Worm (Caenorhabditis elegans): ENCODE results near the gene aqp-1.

aqp-1 gene

DNA sequence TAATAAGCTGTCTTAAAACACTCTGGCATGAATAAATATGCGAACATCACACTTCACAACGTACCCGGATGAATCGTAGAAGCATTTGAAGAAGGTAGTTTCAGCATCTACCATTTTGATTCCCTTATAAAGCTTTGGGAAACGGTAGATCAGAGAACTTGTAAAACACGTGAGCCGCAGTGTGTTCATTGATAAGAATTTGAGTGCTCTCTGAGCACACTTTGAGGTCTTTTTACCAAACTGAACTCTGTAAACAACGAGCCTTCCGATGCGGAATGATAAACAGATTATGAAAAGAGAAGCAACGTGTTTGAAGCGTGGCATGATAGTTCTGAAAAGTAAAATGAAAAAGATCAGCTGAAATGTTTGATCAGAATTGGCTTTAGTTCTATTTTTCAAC, at the start of gene aqp-1:
Gene aqp-1 (minus strand): TSS at position 102 of the 400 bp plus-strand sequence.
- TF ChIP-seq klf-2 (GFP tag; conservative IDR thresholded peaks at IDR 0.05) (no peak), tab-1 (GFP tag; IDR thresholded peaks at IDR 0.05) (no peak), flt-1 (GFP tag; IDR thresholded peaks at IDR 0.05) (no peak), cog-1 (tag; optimal IDR thresholded peaks at IDR 0.05) (no peak)

ce11 chrII:7287709-7288108, 49.6 kb upstream of the aqp-1 start:
- TF ChIP-seq flt-1 (GFP tag; IDR thresholded peaks at IDR 0.05) (no peak), T22C8.4 (GFP tag; IDR thresholded peaks at IDR 0.05) (no peak), tab-1 (GFP tag; IDR thresholded peaks at IDR 0.05) (no peak), klf-2 (GFP tag; conservative IDR thresholded peaks at IDR 0.05) (no peak), ztf-23 (GFP tag; IDR thresholded peaks at IDR 0.05) (no peak), ztf-29 (GFP tag; IDR thresholded peaks at IDR 0.05) (no peak), cog-1 (tag; optimal IDR thresholded peaks at IDR 0.05) (no peak)

DNA sequence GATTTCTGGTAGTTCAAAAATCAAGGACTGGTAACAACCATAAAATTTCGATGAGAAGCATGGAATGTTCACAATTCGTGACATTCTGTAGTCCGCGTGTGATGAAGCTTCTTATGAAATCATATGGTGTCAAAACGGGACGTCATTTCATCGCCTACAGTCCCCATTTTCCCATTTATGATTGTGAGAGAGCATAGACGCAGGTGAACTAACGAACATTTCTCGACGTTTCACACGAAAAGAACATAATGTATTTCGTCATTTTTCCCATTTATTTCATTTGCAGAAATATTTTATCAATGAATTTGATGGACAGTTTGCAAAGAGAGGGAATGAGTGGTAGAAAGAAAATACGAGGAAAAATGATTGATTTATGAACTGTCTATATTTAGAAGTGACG, 49.0 kb upstream of the aqp-1 start:
- TF ChIP-seq flt-1 (GFP tag; IDR thresholded peaks at IDR 0.05): no peak
- TF ChIP-seq ztf-23 (GFP tag; IDR thresholded peaks at IDR 0.05): no peak
- no peak for TF ChIP-seq ztf-29 (GFP tag; IDR thresholded peaks at IDR 0.05)
- no peak for TF ChIP-seq klf-2 (GFP tag; conservative IDR thresholded peaks at IDR 0.05)
- no peak for TF ChIP-seq ref-1 (GFP tag; conservative IDR thresholded peaks at IDR 0.05)
- no peak for TF ChIP-seq med-1 (GFP tag; optimal IDR thresholded peaks at IDR 0.05; ENCODE audit: insufficient read depth)
- no peak for TF ChIP-seq tab-1 (GFP tag; IDR thresholded peaks at IDR 0.05)
- no peak for TF ChIP-seq T22C8.4 (GFP tag; IDR thresholded peaks at IDR 0.05)
- no peak for TF ChIP-seq cog-1 (tag; optimal IDR thresholded peaks at IDR 0.05)

- TF ChIP-seq T22C8.4 (GFP tag; IDR thresholded peaks at IDR 0.05) (no peak), ztf-29 (GFP tag; IDR thresholded peaks at IDR 0.05) (no peak), ztf-23 (GFP tag; IDR thresholded peaks at IDR 0.05) (no peak)
Observed at ce11 chrII:7283063-7283462, 44.9 kb upstream of the aqp-1 start.

ce11 chrII:7280584-7280983, 42.4 kb upstream of the aqp-1 start:
- TF ChIP-seq ref-1 (GFP tag; conservative IDR thresholded peaks at IDR 0.05) (no peak), cog-1 (tag; optimal IDR thresholded peaks at IDR 0.05) (no peak), ztf-23 (GFP tag; IDR thresholded peaks at IDR 0.05) (no peak), T22C8.4 (GFP tag; IDR thresholded peaks at IDR 0.05) (no peak), ztf-29 (GFP tag; IDR thresholded peaks at IDR 0.05) (no peak), flt-1 (GFP tag; IDR thresholded peaks at IDR 0.05) (no peak), klf-2 (GFP tag; conservative IDR thresholded peaks at IDR 0.05) (no peak), med-1 (GFP tag; optimal IDR thresholded peaks at IDR 0.05; ENCODE audit: insufficient read depth) (no peak), tab-1 (GFP tag; IDR thresholded peaks at IDR 0.05) (no peak)

- no peak for TF ChIP-seq tab-1 (GFP tag; IDR thresholded peaks at IDR 0.05)
- TF ChIP-seq ref-1 (GFP tag; conservative IDR thresholded peaks at IDR 0.05): no peak
Observed at ce11 chrII:7279808-7280207, 41.7 kb upstream of the aqp-1 start.

DNA sequence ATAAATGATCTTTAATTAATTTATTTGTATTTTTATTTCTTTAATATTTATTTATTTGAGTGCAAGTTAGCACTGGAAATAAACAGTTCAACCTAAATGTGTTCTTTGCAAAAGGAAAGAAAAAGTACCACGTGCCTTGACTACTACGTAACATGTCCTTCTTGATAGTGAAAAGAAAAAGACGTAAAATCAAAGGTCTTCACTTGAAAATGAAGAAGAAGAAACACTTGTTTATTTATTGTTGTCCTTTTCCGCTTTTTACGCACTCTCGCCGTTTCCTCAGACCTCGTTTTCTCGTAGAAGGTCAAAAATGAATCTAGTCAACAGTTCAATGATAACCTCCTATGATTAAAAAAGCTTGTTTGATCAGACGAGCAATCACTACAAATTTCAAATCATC, 39.8 kb upstream of the aqp-1 start:
- TF ChIP-seq flt-1 (GFP tag; IDR thresholded peaks at IDR 0.05) (no peak), cog-1 (tag; optimal IDR thresholded peaks at IDR 0.05) (no peak), ref-1 (GFP tag; conservative IDR thresholded peaks at IDR 0.05) (no peak), ztf-29 (GFP tag; IDR thresholded peaks at IDR 0.05) (no peak), T22C8.4 (GFP tag; IDR thresholded peaks at IDR 0.05) (no peak), klf-2 (GFP tag; conservative IDR thresholded peaks at IDR 0.05) (no peak), med-1 (GFP tag; optimal IDR thresholded peaks at IDR 0.05; ENCODE audit: insufficient read depth) (no peak), ztf-23 (GFP tag; IDR thresholded peaks at IDR 0.05) (no peak), tab-1 (GFP tag; IDR thresholded peaks at IDR 0.05) (no peak)

- TF ChIP-seq med-1 (GFP tag; optimal IDR thresholded peaks at IDR 0.05; ENCODE audit: insufficient read depth): no peak
Observed at ce11 chrII:7277257-7277656, 39.1 kb upstream of the aqp-1 start.

ce11 chrII:7273517-7273916, 35.4 kb upstream of the aqp-1 start:
- TF ChIP-seq cog-1 (tag; optimal IDR thresholded peaks at IDR 0.05): no peak
- TF ChIP-seq klf-2 (GFP tag; conservative IDR thresholded peaks at IDR 0.05): no peak
- no peak for TF ChIP-seq flt-1 (GFP tag; IDR thresholded peaks at IDR 0.05)
- TF ChIP-seq ztf-29 (GFP tag; IDR thresholded peaks at IDR 0.05): no peak
- no peak for TF ChIP-seq tab-1 (GFP tag; IDR thresholded peaks at IDR 0.05)
- TF ChIP-seq ref-1 (GFP tag; conservative IDR thresholded peaks at IDR 0.05): no peak
- TF ChIP-seq T22C8.4 (GFP tag; IDR thresholded peaks at IDR 0.05): no peak
- no peak for TF ChIP-seq med-1 (GFP tag; optimal IDR thresholded peaks at IDR 0.05; ENCODE audit: insufficient read depth)
- TF ChIP-seq ztf-23 (GFP tag; IDR thresholded peaks at IDR 0.05): no peak

DNA sequence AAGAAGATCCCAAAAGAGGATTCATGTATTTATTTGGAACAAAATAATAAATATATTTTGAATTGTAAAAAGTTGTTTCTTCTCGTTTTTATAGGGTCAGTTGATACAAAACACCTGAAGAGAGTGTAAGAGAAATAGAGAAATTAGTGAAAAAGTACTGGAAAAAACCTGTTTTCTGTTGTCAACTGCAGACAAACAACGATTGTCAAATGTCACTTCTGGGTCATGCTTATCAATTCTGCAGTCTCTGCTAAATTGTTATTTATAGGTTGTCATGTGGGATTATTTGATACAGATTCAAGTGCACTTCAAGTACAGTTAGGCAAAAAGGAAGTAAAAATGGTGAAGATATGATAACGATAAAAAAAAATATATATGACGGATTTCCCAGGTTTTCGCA, 34.4 kb upstream of the aqp-1 start:
- TF ChIP-seq klf-2 (GFP tag; conservative IDR thresholded peaks at IDR 0.05) (no peak), ztf-29 (GFP tag; IDR thresholded peaks at IDR 0.05) (no peak), tab-1 (GFP tag; IDR thresholded peaks at IDR 0.05) (no peak), T22C8.4 (GFP tag; IDR thresholded peaks at IDR 0.05) (no peak), ref-1 (GFP tag; conservative IDR thresholded peaks at IDR 0.05) (no peak), flt-1 (GFP tag; IDR thresholded peaks at IDR 0.05) (no peak), med-1 (GFP tag; optimal IDR thresholded peaks at IDR 0.05; ENCODE audit: insufficient read depth) (no peak), cog-1 (tag; optimal IDR thresholded peaks at IDR 0.05) (no peak), ztf-23 (GFP tag; IDR thresholded peaks at IDR 0.05) (no peak)

DNA sequence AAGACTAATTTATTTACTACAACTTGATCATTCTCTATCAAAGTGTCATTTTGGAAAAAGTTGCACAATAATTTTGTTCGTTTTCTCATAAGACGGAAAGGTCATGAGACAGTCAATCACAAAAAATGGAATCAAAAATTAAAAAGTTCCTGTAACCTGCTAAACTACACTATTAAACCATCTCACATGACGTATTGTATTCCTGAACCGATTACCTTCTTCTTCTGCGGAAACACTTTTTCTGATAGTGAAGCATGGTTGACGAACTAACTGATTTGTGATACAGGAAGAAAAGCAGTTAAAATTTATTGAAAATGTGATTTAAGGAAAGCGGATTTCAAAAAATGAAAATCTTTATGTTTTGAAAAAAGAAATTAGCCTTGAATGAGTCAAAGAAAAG, 31.6 kb upstream of the aqp-1 start:
- TF ChIP-seq ztf-23 (GFP tag; IDR thresholded peaks at IDR 0.05) (no peak), ztf-29 (GFP tag; IDR thresholded peaks at IDR 0.05) (no peak), flt-1 (GFP tag; IDR thresholded peaks at IDR 0.05) (no peak), ref-1 (GFP tag; conservative IDR thresholded peaks at IDR 0.05) (no peak), klf-2 (GFP tag; conservative IDR thresholded peaks at IDR 0.05) (no peak), T22C8.4 (GFP tag; IDR thresholded peaks at IDR 0.05) (no peak), med-1 (GFP tag; optimal IDR thresholded peaks at IDR 0.05; ENCODE audit: insufficient read depth) (no peak), tab-1 (GFP tag; IDR thresholded peaks at IDR 0.05) (no peak), cog-1 (tag; optimal IDR thresholded peaks at IDR 0.05) (no peak)
